Worm (Caenorhabditis elegans) whole organism, L2 larva: ENCODE data around the gene Y7A5A.8.
A peak's percentile ranks its signal among the peaks of the same experiment; 100 is the strongest.

Experiments used
- C34F6.9 ChIP-seq: fragments of 150-350 bp; optimal IDR thresholded peaks from 2 replicates; lab custom pipeline; 2014; ENCODE audit warnings: missing biosample characterization, missing genetic modification characterization
- F13H6.1 ChIP-seq: sonication (generic microtip); optimal IDR thresholded peaks from 2 replicates; lab custom pipeline; 2016; ENCODE audit warnings: missing genetic modification characterization, missing compliant biosample characterization
- R02D3.7 ChIP-seq: fragments of 150-350 bp; optimal IDR thresholded peaks from 2 replicates; lab custom pipeline; 2014; ENCODE audit warnings: missing biosample characterization, missing genetic modification characterization
- ZK546.5 ChIP-seq: sonication (generic microtip); optimal IDR thresholded peaks from 2 replicates; lab custom pipeline; 2017; ENCODE audit warnings: missing biosample characterization, missing genetic modification characterization
- alr-1 ChIP-seq: fragments of 150-350 bp; optimal IDR thresholded peaks from 2 replicates; lab custom pipeline; 2014; ENCODE audit warnings: missing biosample characterization, missing genetic modification characterization
- aly-2 ChIP-seq: fragments of 150-350 bp; optimal IDR thresholded peaks from 2 replicates; lab custom pipeline; 2014; ENCODE audit warnings: missing biosample characterization, missing genetic modification characterization
- ama-1 ChIP-seq: fragments of 150-350 bp; optimal IDR thresholded peaks from 2 replicates; lab custom pipeline; 2018; ENCODE audit warnings: inconsistent platforms
- blmp-1 ChIP-seq: sonication (generic microtip); optimal IDR thresholded peaks from 2 replicates; lab custom pipeline; 2017; ENCODE audit warnings: missing genetic modification characterization, mild to moderate bottlenecking, missing compliant biosample characterization, antibody characterized with exemption, moderate library complexity; ENCODE audit not compliant: insufficient read depth
- ceh-82 ChIP-seq: fragments of 150-350 bp; optimal IDR thresholded peaks from 2 replicates; lab custom pipeline; 2014; ENCODE audit warnings: missing biosample characterization, missing genetic modification characterization
- crh-2 ChIP-seq: sonication (generic microtip); optimal IDR thresholded peaks from 2 replicates; lab custom pipeline; 2017; ENCODE audit warnings: missing biosample characterization, missing genetic modification characterization
- dmd-4 ChIP-seq: sonication (generic microtip); optimal IDR thresholded peaks from 2 replicates; lab custom pipeline; 2017; ENCODE audit warnings: missing biosample characterization, missing genetic modification characterization
- egl-27 ChIP-seq: sonication (generic microtip); optimal IDR thresholded peaks from 3 replicates; lab custom pipeline; 2017; ENCODE audit warnings: missing biosample characterization, missing genetic modification reagents, missing genetic modification characterization
- elt-1 ChIP-seq: fragments of 150-350 bp; optimal IDR thresholded peaks from 2 replicates; lab custom pipeline; 2014; ENCODE audit warnings: missing biosample characterization, missing genetic modification characterization
- elt-3 ChIP-seq: sonication (generic microtip); optimal IDR thresholded peaks from 2 replicates; lab custom pipeline; 2017; ENCODE audit warnings: missing biosample characterization, missing genetic modification characterization
- fos-1 ChIP-seq: fragments of 150-350 bp; optimal IDR thresholded peaks from 2 replicates; lab custom pipeline; 2014; ENCODE audit warnings: missing biosample characterization, missing genetic modification characterization
- gmeb-1 ChIP-seq: fragments of 150-350 bp; optimal IDR thresholded peaks from 2 replicates; lab custom pipeline; 2014; ENCODE audit warnings: missing biosample characterization, missing genetic modification characterization
- lin-11 ChIP-seq: fragments of 150-350 bp; sonication (generic microtip); optimal IDR thresholded peaks from 2 replicates; lab custom pipeline; 2014; ENCODE audit warnings: missing biosample characterization, missing genetic modification characterization, inconsistent platforms, mixed read lengths
- lin-13 ChIP-seq: fragments of 150-350 bp; optimal IDR thresholded peaks from 2 replicates; lab custom pipeline; 2014; ENCODE audit warnings: missing biosample characterization, missing genetic modification reagents, missing genetic modification characterization
- lsy-2 ChIP-seq, 2 experiments: fragments of 150-350 bp in 1 of 2; sonication (generic microtip) in 1 of 2; optimal IDR thresholded peaks; 2 replicates each; lab custom pipeline; 2014 to 2017; ENCODE audit warnings: missing biosample characterization in 2 of 2, missing genetic modification characterization in 2 of 2
- mab-5 ChIP-seq: fragments of 150-350 bp; optimal IDR thresholded peaks from 2 replicates; lab custom pipeline; 2014; ENCODE audit warnings: missing biosample characterization, missing genetic modification characterization
- mbf-1 ChIP-seq: sonication (generic microtip); optimal IDR thresholded peaks from 2 replicates; lab custom pipeline; 2017; ENCODE audit warnings: missing biosample characterization, missing genetic modification characterization
- mdl-1 ChIP-seq, 2 experiments: fragments of 150-350 bp in 1 of 2; sonication (generic microtip) in 1 of 2; optimal IDR thresholded peaks; 2 replicates each; lab custom pipeline; 2017; ENCODE audit warnings: missing biosample characterization in 2 of 2, missing genetic modification characterization in 2 of 2
- nhr-10 ChIP-seq: sonication (generic microtip); optimal IDR thresholded peaks from 2 replicates; lab custom pipeline; 2017; ENCODE audit warnings: missing biosample characterization, missing genetic modification characterization
- nhr-11 ChIP-seq: fragments of 150-350 bp; optimal IDR thresholded peaks from 2 replicates; lab custom pipeline; 2014; ENCODE audit warnings: missing biosample characterization, missing genetic modification characterization
- nhr-12 ChIP-seq: fragments of 150-350 bp; optimal IDR thresholded peaks from 2 replicates; lab custom pipeline; 2014; ENCODE audit warnings: missing biosample characterization, missing genetic modification characterization
- nhr-129 ChIP-seq: fragments of 150-350 bp; optimal IDR thresholded peaks from 2 replicates; lab custom pipeline; 2014; ENCODE audit warnings: missing biosample characterization, missing genetic modification characterization
- nhr-21 ChIP-seq: fragments of 150-350 bp; optimal IDR thresholded peaks from 2 replicates; lab custom pipeline; 2014; ENCODE audit warnings: missing biosample characterization, missing genetic modification characterization
- nhr-23 ChIP-seq: fragments of 150-350 bp; optimal IDR thresholded peaks from 2 replicates; lab custom pipeline; 2014; ENCODE audit warnings: missing biosample characterization, missing genetic modification reagents, missing genetic modification characterization
- nhr-237 ChIP-seq: fragments of 150-350 bp; optimal IDR thresholded peaks from 2 replicates; lab custom pipeline; 2014; ENCODE audit warnings: missing biosample characterization, missing genetic modification characterization
- nhr-25 ChIP-seq: fragments of 150-350 bp; sonication (generic microtip); optimal IDR thresholded peaks from 3 replicates; lab custom pipeline; 2014; ENCODE audit warnings: missing biosample characterization, missing genetic modification characterization
- nhr-77 ChIP-seq: fragments of 150-350 bp; optimal IDR thresholded peaks from 2 replicates; lab custom pipeline; 2014; ENCODE audit warnings: missing biosample characterization, missing genetic modification characterization
- sem-4 ChIP-seq: fragments of 150-350 bp; optimal IDR thresholded peaks from 2 replicates; lab custom pipeline; 2014; ENCODE audit warnings: missing biosample characterization, missing genetic modification reagents, missing genetic modification characterization
- skn-1 ChIP-seq: sonication (generic microtip); optimal IDR thresholded peaks from 2 replicates; lab custom pipeline; 2017; ENCODE audit warnings: missing biosample characterization, missing genetic modification characterization
- sma-3 ChIP-seq: sonication (generic microtip); optimal IDR thresholded peaks from 2 replicates; lab custom pipeline; 2016; ENCODE audit warnings: missing genetic modification reagents, missing genetic modification characterization, missing compliant biosample characterization
- sma-9 ChIP-seq, 2 experiments: fragments of 150-350 bp in 1 of 2; sonication (generic microtip) in 1 of 2; optimal IDR thresholded peaks; 2 replicates each; lab custom pipeline; 2014 to 2016; ENCODE audit warnings: missing genetic modification characterization in 2 of 2, mild to moderate bottlenecking in 1 of 2, missing biosample characterization in 1 of 2, missing compliant biosample characterization in 1 of 2, missing genetic modification reagents in 1 of 2, moderate library complexity in 1 of 2
- snpc-4 ChIP-seq: fragments of 150-350 bp; optimal IDR thresholded peaks from 2 replicates; lab custom pipeline; 2014; ENCODE audit warnings: missing biosample characterization, missing genetic modification characterization
- unc-39 ChIP-seq: fragments of 150-350 bp; optimal IDR thresholded peaks from 2 replicates; lab custom pipeline; 2014; ENCODE audit warnings: missing biosample characterization, missing genetic modification characterization
- unc-55 ChIP-seq: fragments of 150-350 bp; sonication (generic microtip); optimal IDR thresholded peaks from 3 replicates; lab custom pipeline; 2014; ENCODE audit warnings: missing biosample characterization, missing genetic modification reagents, missing genetic modification characterization
- unc-62 ChIP-seq: fragments of 150-350 bp; optimal IDR thresholded peaks from 2 replicates; lab custom pipeline; 2014; ENCODE audit warnings: missing biosample characterization, missing genetic modification reagents, missing genetic modification characterization
- zag-1 ChIP-seq: fragments of 150-350 bp; optimal IDR thresholded peaks from 2 replicates; lab custom pipeline; 2014; ENCODE audit warnings: missing biosample characterization, missing genetic modification characterization
- ztf-11 ChIP-seq: sonication (generic microtip); optimal IDR thresholded peaks from 2 replicates; lab custom pipeline; 2017; ENCODE audit warnings: missing biosample characterization, missing genetic modification characterization
- ztf-4 ChIP-seq: fragments of 150-350 bp; optimal IDR thresholded peaks from 2 replicates; lab custom pipeline; 2014; ENCODE audit warnings: missing biosample characterization, missing genetic modification characterization

Y7A5A.8 gene

ce11 chrX:15865868-15866555 lies 43.7 kb downstream of the Y7A5A.8 start, which contains the start of the genes csb-1 and F53H4.4:
Gene csb-1 (minus strand): TSS chrX:15865918.
Gene F53H4.4 (plus strand): TSS chrX:15866387.
- TF ChIP-seq gmeb-1 (peak; percentile 58), dmd-4 (tag; lab: Kevin White, UChicago) (no peak), mab-5 (no peak), mdl-1 (tag; optimal IDR thresholded peaks at IDR 0.05; lab: Kevin White, UChicago) (peak; percentile 72 to 96), nhr-129 (tag; lab: Kevin White, UChicago) (peak; percentile 76), sem-4 (tag; lab: Kevin White, UChicago) (peak; percentile 77), ztf-4 (tag; lab: Kevin White, UChicago) (no peak), egl-27 (no peak), fos-1 (peak; percentile 73), nhr-12 (no peak), sma-9 (GFP tag; optimal IDR thresholded peaks at IDR 0.05; lab: Kevin White, UChicago) (peak; percentile 79), sma-9 (tag; optimal IDR thresholded peaks at IDR 0.05; lab: Kevin White, UChicago) (no peak), nhr-237 (no peak), nhr-25 (tag; lab: Kevin White, UChicago) (no peak), skn-1 (tag; lab: Kevin White, UChicago) (peak; percentile 51), zag-1 (tag; lab: Kevin White, UChicago) (no peak), elt-1 (tag; lab: Kevin White, UChicago) (no peak), elt-3 (no peak), lsy-2 (tag; optimal IDR thresholded peaks at IDR 0.05; lab: Kevin White, UChicago) (peak; percentile 50 to 89), alr-1 (tag; lab: Kevin White, UChicago) (no peak), unc-55 (GFP tag; lab: Kevin White, UChicago) (peak; percentile 89), unc-39 (no peak), R02D3.7 (tag; lab: Kevin White, UChicago) (no peak), blmp-1 (no peak), nhr-77 (tag; lab: Kevin White, UChicago) (no peak), nhr-11 (no peak), ztf-11 (tag; lab: Kevin White, UChicago) (no peak), lin-13 (peak; percentile 68), nhr-21 (tag; lab: Kevin White, UChicago) (peak; percentile 29), C34F6.9 (tag; lab: Kevin White, UChicago) (peak; percentile 78), mbf-1 (no peak), sma-3 (GFP tag; lab: Kevin White, UChicago) (peak; percentile 72), aly-2 (tag; lab: Kevin White, UChicago) (no peak), crh-2 (tag; lab: Kevin White, UChicago) (peak; percentile 67), F13H6.1 (tag; lab: Kevin White, UChicago) (peak; percentile 53), ceh-82 (tag; lab: Kevin White, UChicago) (no peak), nhr-10 (tag; lab: Kevin White, UChicago) (no peak), lin-11 (tag; lab: Kevin White, UChicago) (peak; percentile 49), unc-62 (no peak), snpc-4 (tag; lab: Kevin White, UChicago) (peak; percentile 14), ZK546.5 (no peak), ama-1 (lab: Kevin White, UChicago) (no peak), nhr-23 (tag; lab: Kevin White, UChicago) (no peak)
- TF ChIP-seq, all 48 proteins: peak for 17

- TF ChIP-seq unc-55 (GFP tag; lab: Kevin White, UChicago), result peak; percentile 50
- TF ChIP-seq egl-27, result no peak
Measured at ce11 chrX:15869589-15869988, 47.3 kb downstream of the Y7A5A.8 start.
